Fruit fly (Drosophila melanogaster) whole organism, adult: Measurements from ENCODE around the gene CG12061.

Source experiments
- CG11617 ChIP-seq: fragments of 200-800 bp; sonication (Bioruptor generic); optimal IDR thresholded peaks from 2 replicates; lab custom pipeline; 2017; ENCODE audit warnings: mild to moderate bottlenecking, missing biosample characterization, missing genetic modification reagents, missing genetic modification characterization
- CG12768 ChIP-seq: fragments of 200-800 bp; sonication (Bioruptor generic); optimal IDR thresholded peaks from 2 replicates; lab custom pipeline; 2017; ENCODE audit warnings: missing biosample characterization, missing genetic modification characterization, mild to moderate bottlenecking, moderate library complexity, missing genetic modification reagents
- CG14711 ChIP-seq: fragments of 200-800 bp; sonication (Bioruptor generic); optimal IDR thresholded peaks from 2 replicates; lab custom pipeline; 2018; ENCODE audit warnings: missing biosample characterization, mild to moderate bottlenecking, missing genetic modification characterization, moderate library complexity
- CG1620 ChIP-seq: fragments of 200-800 bp; sonication (Bioruptor generic); optimal IDR thresholded peaks from 2 replicates; lab custom pipeline; 2016; ENCODE audit warnings: missing biosample characterization, missing genetic modification characterization
- CG33017 ChIP-seq: fragments of 200-800 bp; sonication (Bioruptor generic); optimal IDR thresholded peaks from 2 replicates; lab custom pipeline; 2018; ENCODE audit warnings: missing biosample characterization, mild to moderate bottlenecking, missing genetic modification characterization, moderate library complexity
- CG5204 ChIP-seq: fragments of 200-800 bp; sonication (Bioruptor generic); optimal IDR thresholded peaks from 2 replicates; lab custom pipeline; 2016; ENCODE audit warnings: missing biosample characterization, missing genetic modification characterization
- CG7045 ChIP-seq: fragments of 200-800 bp; sonication (Bioruptor generic); optimal IDR thresholded peaks from 2 replicates; lab custom pipeline; 2017; ENCODE audit warnings: missing biosample characterization, mild to moderate bottlenecking, missing genetic modification characterization
- CG7101 ChIP-seq: fragments of 200-800 bp; sonication (Bioruptor generic); optimal IDR thresholded peaks from 2 replicates; lab custom pipeline; 2018; ENCODE audit warnings: missing biosample characterization, mild to moderate bottlenecking, missing genetic modification characterization, moderate library complexity
- Clk ChIP-seq: fragments of 200-800 bp; sonication (Bioruptor generic); optimal IDR thresholded peaks from 2 replicates; lab custom pipeline; 2017; ENCODE audit warnings: missing biosample characterization, missing genetic modification characterization
- Crg-1 ChIP-seq: fragments of 200-800 bp; sonication (Bioruptor generic); optimal IDR thresholded peaks from 2 replicates; lab custom pipeline; 2016; ENCODE audit warnings: missing biosample characterization, missing genetic modification characterization
- Hr96 ChIP-seq: fragments of 200-800 bp; sonication (Bioruptor generic); optimal IDR thresholded peaks from 2 replicates; lab custom pipeline; 2016; ENCODE audit warnings: missing biosample characterization, missing genetic modification characterization
- Mnt ChIP-seq: fragments of 200-800 bp; sonication (Bioruptor generic); optimal IDR thresholded peaks from 2 replicates; lab custom pipeline; 2016; ENCODE audit warnings: missing biosample characterization, mild to moderate bottlenecking, missing genetic modification characterization
- bab1 ChIP-seq: fragments of 200-800 bp; sonication (Bioruptor generic); optimal IDR thresholded peaks from 3 replicates; lab custom pipeline; 2019; ENCODE audit warnings: missing biosample characterization, mild to moderate bottlenecking, missing genetic modification characterization, moderate library complexity
- cic ChIP-seq: fragments of 200-800 bp; sonication (Bioruptor generic); optimal IDR thresholded peaks from 2 replicates; lab custom pipeline; 2017; ENCODE audit warnings: missing biosample characterization, mild to moderate bottlenecking, missing genetic modification characterization, moderate library complexity
- cnc ChIP-seq, 2 experiments: fragments of >200 bp; optimal IDR thresholded peaks; 2 replicates each; lab custom pipeline; 2017
- kay ChIP-seq: fragments of 200-800 bp; sonication (Bioruptor generic); peaks from one replicate; lab custom pipeline; 2016; ENCODE audit warnings: missing biosample characterization, missing genetic modification characterization, borderline replicate concordance
- ovo ChIP-seq: fragments of 200-800 bp; sonication (Bioruptor generic); optimal IDR thresholded peaks from 2 replicates; lab custom pipeline; 2016; ENCODE audit warnings: missing biosample characterization, missing genetic modification characterization
- pad ChIP-seq: fragments of 200-800 bp; sonication (Bioruptor generic); optimal IDR thresholded peaks from 3 replicates; lab custom pipeline; 2017; ENCODE audit warnings: missing biosample characterization, missing genetic modification characterization, mild to moderate bottlenecking, moderate library complexity, missing genetic modification reagents
- tj ChIP-seq: fragments of 200-800 bp; sonication (Bioruptor generic); optimal IDR thresholded peaks from 3 replicates; lab custom pipeline; 2017; ENCODE audit warnings: missing biosample characterization, mild to moderate bottlenecking, missing genetic modification characterization, moderate library complexity
- toe ChIP-seq: fragments of 200-800 bp; sonication (Bioruptor generic); optimal IDR thresholded peaks from 2 replicates; lab custom pipeline; 2016; ENCODE audit warnings: missing biosample characterization, missing genetic modification characterization

Gene CG12061

dm6 chrX:23082407-23082905 lies 46.6 kb downstream of the CG12061 start, which contains the start of the genes CG17163 and CG17168:
CG17163 (minus strand) TSS chrX:23082709.
CG17168 (plus strand) TSS chrX:23082738.
- no peak for TF ChIP-seq toe (GFP tag; lab: Kevin White, UChicago)
- TF ChIP-seq CG5204 = no peak
- TF ChIP-seq ovo (GFP tag; lab: Kevin White, UChicago) = no peak
- TF ChIP-seq kay (GFP tag; lab: Kevin White, UChicago) = peak; percentile 63
- no peak for TF ChIP-seq Mnt (GFP tag; lab: Kevin White, UChicago)
- TF ChIP-seq bab1 (GFP tag; lab: Kevin White, UChicago) = no peak
- TF ChIP-seq CG11617 (GFP tag; lab: Kevin White, UChicago) = no peak
- TF ChIP-seq tj (GFP tag; lab: Kevin White, UChicago) = peak; percentile 17
- TF ChIP-seq CG12768 (GFP tag; lab: Kevin White, UChicago) = no peak
- no peak for TF ChIP-seq Crg-1
- no peak for TF ChIP-seq Hr96 (GFP tag; lab: Kevin White, UChicago)
- no peak for TF ChIP-seq Clk (GFP tag; lab: Kevin White, UChicago)

dm6 chrX:23084372-23084771 lies 48.5 kb downstream of the CG12061 start, which contains the start of gene CG17169:
CG17169 (plus strand) TSS chrX:23084672.
- TF ChIP-seq tj (GFP tag; lab: Kevin White, UChicago) = peak; percentile 80
- no peak for TF ChIP-seq cic (GFP tag; lab: Kevin White, UChicago)
- TF ChIP-seq Hr96 (GFP tag; lab: Kevin White, UChicago) = no peak

DNA sequence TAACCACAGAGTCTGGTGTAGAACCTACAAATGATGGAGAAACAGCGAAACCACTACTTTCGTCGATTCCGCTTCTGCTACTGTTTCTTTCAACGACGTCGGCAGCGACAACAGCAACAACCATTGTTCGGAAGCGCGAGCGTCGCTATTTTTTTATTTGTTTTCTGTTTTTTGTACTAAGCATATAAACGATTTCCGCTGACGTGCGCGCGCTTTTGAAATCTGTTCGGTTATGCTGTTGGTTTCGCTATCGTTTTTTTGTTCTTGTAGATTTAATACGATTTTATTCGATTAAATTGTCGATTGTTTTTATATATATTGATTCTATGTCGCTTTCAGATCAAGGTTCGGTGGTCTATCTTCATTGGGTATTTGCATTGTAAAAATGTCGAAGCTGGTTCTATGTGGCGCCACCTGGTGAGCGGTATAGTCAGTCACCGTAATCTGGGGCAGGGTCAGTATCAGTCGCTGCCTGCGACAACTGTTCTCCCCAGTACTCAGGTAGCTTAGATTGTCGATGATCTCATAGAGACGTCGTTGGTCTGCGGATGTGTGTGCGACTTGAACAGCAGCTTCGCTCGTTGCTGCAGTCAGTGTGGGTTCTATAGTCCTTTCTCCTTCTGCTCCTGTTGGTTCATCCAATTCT lies 53.3 kb downstream of the CG12061 start:
- TF ChIP-seq tj (GFP tag; lab: Kevin White, UChicago) = peak; percentile 92
- TF ChIP-seq CG1620 (GFP tag; lab: Kevin White, UChicago) = no peak

- TF ChIP-seq kay (GFP tag; lab: Kevin White, UChicago) = peak; percentile 26
- no peak for TF ChIP-seq Hr96 (GFP tag; lab: Kevin White, UChicago)
- no peak for TF ChIP-seq Clk (GFP tag; lab: Kevin White, UChicago)
These were observed 54.6 kb downstream of the CG12061 start for dm6 chrX:23090474-23090873.

DNA sequence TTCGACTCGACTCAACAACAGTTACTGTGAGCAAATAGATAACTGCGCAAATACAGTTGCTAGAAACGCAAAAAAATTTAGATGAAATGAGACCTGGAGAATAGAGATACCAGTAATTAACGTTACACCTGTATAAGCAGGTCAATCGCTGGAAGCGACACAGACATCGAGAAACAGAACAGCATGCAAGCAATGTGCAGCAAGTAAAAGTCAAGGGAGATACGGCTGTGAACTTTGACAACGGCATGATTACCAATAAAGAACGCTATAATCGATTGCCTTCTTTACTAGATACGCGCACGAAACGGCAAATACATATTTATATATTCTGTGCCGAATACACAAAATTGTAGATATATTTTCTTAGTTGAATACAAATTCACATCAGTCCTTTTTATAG lies 55.4 kb downstream of the CG12061 start:
- TF ChIP-seq CG11617 (GFP tag; lab: Kevin White, UChicago) (no peak), Hr96 (GFP tag; lab: Kevin White, UChicago) (no peak), CG14711 (tag; lab: Kevin White, UChicago) (no peak)

dm6 chrX:23091811-23092210 lies 55.9 kb downstream of the CG12061 start:
- TF ChIP-seq Crg-1 (no peak), CG12768 (GFP tag; lab: Kevin White, UChicago) (no peak), pad (GFP tag; lab: Kevin White, UChicago) (no peak), toe (GFP tag; lab: Kevin White, UChicago) (no peak), Hr96 (GFP tag; lab: Kevin White, UChicago) (no peak), ovo (GFP tag; lab: Kevin White, UChicago) (no peak), CG11617 (GFP tag; lab: Kevin White, UChicago) (no peak), CG33017 (tag; lab: Kevin White, UChicago) (no peak), tj (GFP tag; lab: Kevin White, UChicago) (no peak), CG7101 (tag; lab: Kevin White, UChicago) (no peak), cnc (optimal IDR thresholded peaks at IDR 0.05; lab: Kevin White, UChicago) (no peak), bab1 (GFP tag; lab: Kevin White, UChicago) (no peak), kay (GFP tag; lab: Kevin White, UChicago) (no peak), CG14711 (tag; lab: Kevin White, UChicago) (no peak), CG7045 (no peak)

dm6 chrX:23092531-23092930 lies 56.7 kb downstream of the CG12061 start, which contains the start of gene CG17159:
CG17159 (minus strand) TSS chrX:23092631.
- TF ChIP-seq CG7101 (tag; lab: Kevin White, UChicago) = no peak
- no peak for TF ChIP-seq Crg-1
- no peak for TF ChIP-seq Mnt (GFP tag; lab: Kevin White, UChicago)
- no peak for TF ChIP-seq CG12768 (GFP tag; lab: Kevin White, UChicago)
- no peak for TF ChIP-seq cic (GFP tag; lab: Kevin White, UChicago)
- no peak for TF ChIP-seq CG1620 (GFP tag; lab: Kevin White, UChicago)
- TF ChIP-seq toe (GFP tag; lab: Kevin White, UChicago) = no peak
- TF ChIP-seq Hr96 (GFP tag; lab: Kevin White, UChicago) = no peak
- no peak for TF ChIP-seq pad (GFP tag; lab: Kevin White, UChicago)
- no peak for TF ChIP-seq CG11617 (GFP tag; lab: Kevin White, UChicago)
- no peak for TF ChIP-seq CG33017 (tag; lab: Kevin White, UChicago)
- TF ChIP-seq cnc (optimal IDR thresholded peaks at IDR 0.05; lab: Kevin White, UChicago) = no peak
- no peak for TF ChIP-seq bab1 (GFP tag; lab: Kevin White, UChicago)
